Worm (Caenorhabditis elegans): ENCODE results near the gene F26F4.8.

- TF ChIP-seq unc-39 (tag; optimal IDR thresholded peaks at IDR 0.05): no peak
- no peak for TF ChIP-seq F49E8.2 (tag; optimal IDR thresholded peaks at IDR 0.05; ENCODE audit: borderline replicate concordance)
- TF ChIP-seq nhr-28 (tag; optimal IDR thresholded peaks at IDR 0.05): no peak
- no peak for TF ChIP-seq nhr-48 (tag; optimal IDR thresholded peaks at IDR 0.05)
These were observed 14.9 kb upstream of the F26F4.8 start, which contains the start of gene ula-1 for ce11 chrIII:4920221-4920620.
